Fruit fly (Drosophila melanogaster): ENCODE results near the gene mRpL39.

Gene mRpL39

DNA sequence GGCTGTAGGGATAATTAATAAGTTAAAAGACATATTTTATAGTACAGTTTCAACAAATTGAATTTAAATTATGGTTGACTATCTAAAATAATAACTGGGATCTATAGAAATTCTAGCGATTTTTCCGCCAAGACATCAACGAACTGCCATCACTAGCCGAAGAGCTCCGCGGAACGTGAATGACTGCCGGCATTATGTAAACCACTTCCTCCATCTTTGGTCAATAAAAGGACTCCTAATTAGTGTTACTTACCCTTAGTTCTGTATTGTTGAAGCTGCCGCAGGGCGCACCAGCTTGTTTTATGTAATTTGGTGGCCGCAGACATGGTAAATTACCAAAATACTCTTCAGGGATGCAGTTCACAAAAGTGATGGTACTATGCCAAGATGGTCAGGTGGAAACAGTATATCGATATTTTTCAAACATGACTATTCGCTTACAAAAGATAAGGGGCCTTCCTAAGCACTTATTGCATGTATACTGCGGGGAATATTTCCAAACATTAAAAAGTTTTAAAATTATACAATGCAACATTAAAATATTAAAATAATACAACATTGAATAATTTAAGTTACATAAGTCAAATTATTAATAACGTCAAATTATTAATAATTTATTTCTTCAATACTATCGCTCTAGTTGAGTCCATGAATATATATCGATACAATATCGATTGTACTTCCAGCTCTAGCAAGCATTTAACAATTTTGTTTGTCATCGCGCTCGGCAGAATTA, at the start of gene mRpL39, which contains the start of gene Prosbeta2:
Gene mRpL39, minus strand, starts transcription at position 383 of the 736 bp plus-strand sequence.
Gene Prosbeta2, plus strand, starts transcription at position 668 of the 736 bp plus-strand sequence.
- TF ChIP-seq CG8478 (optimal IDR thresholded peaks at IDR 0.05) (no peak), Dll (optimal IDR thresholded peaks at IDR 0.05) (no peak), psq (optimal IDR thresholded peaks at IDR 0.05) (no peak), EcR (GFP tag; optimal IDR thresholded peaks at IDR 0.05) (no peak), pan (optimal IDR thresholded peaks at IDR 0.05) (no peak), usp (GFP tag; optimal IDR thresholded peaks at IDR 0.05) (no peak)

DNA sequence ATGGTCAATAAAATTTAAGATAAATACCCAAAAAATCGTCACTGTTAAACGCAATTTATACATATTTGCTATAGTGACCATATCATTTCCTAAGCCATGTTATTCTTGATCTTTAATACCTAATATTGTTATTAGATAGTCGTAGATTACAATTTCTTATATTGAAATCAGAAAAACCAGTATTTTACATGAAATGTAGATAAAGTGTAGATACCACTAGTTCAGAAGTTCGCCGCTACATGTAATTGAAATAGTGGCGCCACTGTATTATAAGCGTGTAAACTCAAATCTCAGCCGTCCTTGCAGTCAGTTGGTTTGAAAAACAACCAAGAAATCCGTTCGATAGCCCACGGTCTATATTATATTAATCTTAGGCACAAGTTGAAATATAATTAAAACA, 48.6 kb upstream of the mRpL39 start:
- TF ChIP-seq Dll (optimal IDR thresholded peaks at IDR 0.05) (no peak), psq (optimal IDR thresholded peaks at IDR 0.05) (no peak), usp (GFP tag; optimal IDR thresholded peaks at IDR 0.05) (no peak)

DNA sequence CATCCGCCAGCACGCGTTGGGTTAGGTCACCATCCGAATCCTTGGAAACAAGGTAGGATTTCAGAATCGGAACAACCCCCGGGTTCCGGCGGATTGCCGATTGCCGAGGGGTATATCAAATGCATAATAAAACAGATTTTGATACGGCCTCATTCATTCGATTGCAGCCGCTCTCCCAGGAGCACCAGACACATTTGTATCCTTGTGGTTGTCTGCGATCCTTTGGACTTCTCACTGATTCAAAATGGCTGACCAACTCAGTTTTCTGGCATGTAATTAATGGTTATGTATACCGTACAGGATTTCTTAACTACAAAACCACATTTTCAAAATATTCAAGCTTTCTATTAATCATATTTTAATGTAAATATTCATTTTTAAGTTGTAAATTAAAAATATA, 48.1 kb upstream of the mRpL39 start:
- no peak for TF ChIP-seq CG8478 (optimal IDR thresholded peaks at IDR 0.05)
- TF ChIP-seq pan (optimal IDR thresholded peaks at IDR 0.05) = no peak
- no peak for TF ChIP-seq psq (optimal IDR thresholded peaks at IDR 0.05)
- no peak for TF ChIP-seq Dll (optimal IDR thresholded peaks at IDR 0.05)
- TF ChIP-seq usp (GFP tag; optimal IDR thresholded peaks at IDR 0.05) = no peak
- no peak for TF ChIP-seq EcR (GFP tag; optimal IDR thresholded peaks at IDR 0.05)

DNA sequence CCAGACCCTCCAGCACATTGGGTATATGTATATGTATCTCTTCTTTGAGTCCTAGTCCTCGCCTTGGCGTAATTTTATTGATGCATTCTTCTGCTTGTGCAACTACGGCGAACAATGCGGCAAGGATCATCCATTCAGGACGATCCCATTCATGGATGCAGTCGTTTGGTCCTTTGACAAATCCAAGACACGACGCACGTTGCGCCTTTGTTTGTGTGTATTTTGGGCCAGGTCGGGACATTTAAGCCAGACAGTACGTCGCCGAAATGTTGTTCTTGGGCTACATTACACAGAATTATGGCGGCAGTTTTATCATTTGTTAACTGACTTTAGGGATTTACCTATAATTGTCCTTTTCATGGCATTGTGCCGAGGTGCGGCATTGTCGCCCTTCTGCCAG, 45.6 kb upstream of the mRpL39 start:
- no peak for TF ChIP-seq EcR (GFP tag; optimal IDR thresholded peaks at IDR 0.05)
- TF ChIP-seq CG8478 (optimal IDR thresholded peaks at IDR 0.05) = no peak
- no peak for TF ChIP-seq usp (GFP tag; optimal IDR thresholded peaks at IDR 0.05)
- no peak for TF ChIP-seq psq (optimal IDR thresholded peaks at IDR 0.05)
- no peak for TF ChIP-seq pan (optimal IDR thresholded peaks at IDR 0.05)
- TF ChIP-seq Dll (optimal IDR thresholded peaks at IDR 0.05) = no peak

DNA sequence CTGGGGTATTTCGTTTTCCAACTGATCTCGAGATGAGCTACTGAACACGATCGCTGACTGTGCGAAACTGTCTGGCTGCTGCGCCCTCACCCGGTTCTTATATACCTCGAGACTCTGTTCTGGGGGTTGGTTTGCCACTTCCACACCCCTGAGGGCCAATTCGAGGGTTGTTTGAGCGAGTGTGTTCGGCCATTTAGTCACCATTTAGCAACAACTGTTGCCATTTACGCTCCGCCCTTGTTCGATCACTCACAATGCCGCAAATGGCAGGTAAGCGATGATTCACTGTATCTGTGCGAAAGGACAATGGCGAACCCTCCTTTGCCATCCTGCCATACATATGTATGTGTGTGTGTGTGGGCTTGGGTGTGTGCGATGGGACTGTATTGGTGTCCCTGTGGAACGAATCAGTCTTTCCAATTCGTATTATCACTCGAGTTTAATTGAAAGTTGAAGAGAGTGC, 44.4 kb upstream of the mRpL39 start, which contains the start of gene ind:
Gene ind, minus strand, starts transcription at position 51 of the 463 bp plus-strand sequence.
- TF ChIP-seq psq (optimal IDR thresholded peaks at IDR 0.05) = no peak
- no peak for TF ChIP-seq Dll (optimal IDR thresholded peaks at IDR 0.05)
- TF ChIP-seq CG8478 (optimal IDR thresholded peaks at IDR 0.05) = no peak
- no peak for TF ChIP-seq pan (optimal IDR thresholded peaks at IDR 0.05)
- TF ChIP-seq EcR (GFP tag; optimal IDR thresholded peaks at IDR 0.05) = no peak
- no peak for TF ChIP-seq usp (GFP tag; optimal IDR thresholded peaks at IDR 0.05)

DNA sequence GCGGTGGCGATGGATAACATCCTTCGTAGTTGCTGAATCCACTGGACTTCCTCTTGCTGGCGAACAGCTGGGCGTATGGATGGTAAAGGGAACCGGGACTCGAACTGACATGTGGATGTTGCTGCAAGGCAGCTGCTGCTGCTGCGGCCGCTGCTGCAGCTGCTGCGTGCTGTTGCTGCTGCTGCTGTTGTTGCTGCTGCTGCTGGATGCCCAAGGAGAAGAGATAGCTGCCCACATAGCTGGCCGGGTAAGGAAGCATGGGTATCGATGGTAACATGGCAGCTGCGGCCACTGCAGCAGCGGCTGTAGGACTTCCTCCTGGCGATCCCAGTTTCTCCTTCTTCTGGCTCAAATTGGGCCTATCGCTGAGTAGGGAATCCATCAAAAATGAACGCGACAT, 44.0 kb upstream of the mRpL39 start:
- TF ChIP-seq EcR (GFP tag; optimal IDR thresholded peaks at IDR 0.05) (no peak), pan (optimal IDR thresholded peaks at IDR 0.05) (no peak), CG8478 (optimal IDR thresholded peaks at IDR 0.05) (no peak), usp (GFP tag; optimal IDR thresholded peaks at IDR 0.05) (no peak), Dll (optimal IDR thresholded peaks at IDR 0.05) (no peak), psq (optimal IDR thresholded peaks at IDR 0.05) (no peak)

DNA sequence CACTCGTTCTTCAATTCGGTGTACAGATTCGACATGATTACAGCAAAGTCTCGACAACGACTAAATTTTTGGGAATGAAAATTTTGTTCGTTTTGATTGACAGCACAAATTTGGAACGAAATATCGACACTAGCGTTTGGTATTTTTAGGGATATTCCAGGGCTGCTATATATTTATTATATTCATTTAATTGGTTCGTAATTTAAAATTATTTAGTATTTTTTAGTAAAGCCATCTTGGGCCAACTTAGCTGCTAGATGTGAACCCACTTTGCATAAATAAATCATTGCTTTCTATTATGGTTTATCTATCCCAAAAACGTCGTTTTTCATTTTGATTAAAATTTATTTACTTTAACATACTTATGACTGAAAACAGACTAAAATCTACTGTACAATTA, 43.0 kb upstream of the mRpL39 start, which contains the start of gene Rpn12R:
Gene Rpn12R, minus strand, starts transcription at position 101 of the 400 bp plus-strand sequence.
- TF ChIP-seq EcR (GFP tag; optimal IDR thresholded peaks at IDR 0.05) (no peak), pan (optimal IDR thresholded peaks at IDR 0.05) (no peak)

DNA sequence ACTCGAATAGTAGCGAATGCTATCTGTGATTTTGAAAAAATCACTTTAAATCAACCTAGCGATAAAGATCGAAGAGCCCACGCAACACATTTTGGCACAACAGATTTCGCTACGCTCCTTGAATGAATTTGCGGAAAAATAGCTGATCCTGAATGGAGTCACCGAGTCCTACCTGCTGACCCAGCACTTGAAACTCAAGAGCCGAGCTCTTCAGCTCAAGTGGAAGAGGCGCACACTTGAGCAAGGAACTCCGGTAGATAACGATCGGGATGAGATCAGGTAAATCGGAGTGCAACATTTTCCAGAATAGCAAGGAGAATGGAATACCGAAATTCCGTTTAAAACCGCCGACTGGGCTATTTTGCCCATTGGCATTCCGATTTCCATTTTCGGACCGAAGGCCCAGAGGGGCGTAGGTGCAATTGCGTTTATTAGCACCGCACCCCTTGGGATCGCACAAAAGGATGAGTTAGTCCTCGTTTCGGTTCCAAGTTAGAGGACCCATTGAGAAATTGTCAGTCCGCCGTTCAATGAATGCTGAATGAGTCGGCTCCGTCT, 40.9 kb upstream of the mRpL39 start:
- TF ChIP-seq CG8478 (optimal IDR thresholded peaks at IDR 0.05) (no peak), psq (optimal IDR thresholded peaks at IDR 0.05) (no peak), EcR (GFP tag; optimal IDR thresholded peaks at IDR 0.05) (no peak), Dll (optimal IDR thresholded peaks at IDR 0.05) (no peak), usp (GFP tag; optimal IDR thresholded peaks at IDR 0.05) (no peak), pan (optimal IDR thresholded peaks at IDR 0.05) (no peak)

DNA sequence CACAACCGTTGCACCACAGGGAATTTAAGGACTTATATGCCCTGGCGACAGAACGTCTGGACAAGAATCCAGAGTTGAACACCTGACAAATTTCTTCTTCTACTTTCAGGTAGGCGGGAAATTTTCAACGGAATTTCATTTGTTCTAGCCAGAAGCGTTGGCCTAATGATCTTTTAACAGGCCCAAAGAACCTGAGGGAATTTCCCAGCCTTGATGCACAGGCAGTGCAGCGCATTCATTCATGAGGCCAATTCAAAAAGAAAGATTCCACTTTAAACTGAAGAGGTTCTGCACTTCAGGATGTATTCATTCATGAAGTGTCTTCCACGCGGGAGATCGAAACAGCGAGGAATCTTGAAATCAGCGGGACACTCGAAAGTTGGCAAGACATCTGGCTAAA, 40.0 kb upstream of the mRpL39 start:
- TF ChIP-seq pan (optimal IDR thresholded peaks at IDR 0.05) (no peak), EcR (GFP tag; optimal IDR thresholded peaks at IDR 0.05) (no peak), CG8478 (optimal IDR thresholded peaks at IDR 0.05) (no peak), psq (optimal IDR thresholded peaks at IDR 0.05) (no peak)

DNA sequence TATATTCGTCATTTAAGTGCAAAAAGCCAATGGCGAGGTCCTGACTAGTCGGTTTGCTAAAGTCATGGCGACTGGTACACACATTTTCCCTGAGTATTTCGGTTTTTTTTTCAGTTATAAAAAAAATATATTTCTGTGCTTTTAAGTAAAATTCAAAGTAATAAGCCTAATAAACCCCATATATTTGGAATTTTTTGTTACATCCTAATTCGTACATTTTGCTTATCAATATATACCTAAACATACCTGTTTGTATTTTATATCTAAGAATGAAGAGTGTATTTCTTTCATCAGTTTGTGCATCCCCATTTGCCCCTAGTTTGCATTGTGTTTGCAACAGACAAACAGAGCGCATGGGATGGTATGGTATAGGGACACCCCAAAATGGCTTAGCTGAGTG, 36.1 kb upstream of the mRpL39 start:
- TF ChIP-seq usp (GFP tag; optimal IDR thresholded peaks at IDR 0.05) (no peak), CG8478 (optimal IDR thresholded peaks at IDR 0.05) (no peak), psq (optimal IDR thresholded peaks at IDR 0.05) (no peak), Dll (optimal IDR thresholded peaks at IDR 0.05) (no peak), EcR (GFP tag; optimal IDR thresholded peaks at IDR 0.05) (no peak), pan (optimal IDR thresholded peaks at IDR 0.05) (no peak)

DNA sequence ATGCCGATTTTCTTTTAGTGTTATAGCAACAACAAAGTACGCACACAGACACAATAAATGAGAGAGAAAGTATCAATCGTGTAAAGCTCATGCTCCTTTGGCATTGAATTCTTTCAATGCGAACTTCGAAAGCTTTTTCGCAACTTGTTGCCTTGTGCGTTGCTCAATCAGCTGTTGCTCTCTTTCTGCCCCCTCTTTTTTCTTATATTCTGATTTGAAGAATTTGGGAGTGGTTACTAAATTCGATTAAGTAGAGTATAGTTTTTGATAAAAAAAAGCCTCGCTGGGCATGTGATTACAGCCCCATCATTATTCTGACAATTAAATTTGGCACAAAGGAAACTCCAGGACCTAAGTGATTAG, 35.2 kb upstream of the mRpL39 start:
- TF ChIP-seq CG8478 (optimal IDR thresholded peaks at IDR 0.05) = no peak
- TF ChIP-seq pan (optimal IDR thresholded peaks at IDR 0.05) = no peak
- no peak for TF ChIP-seq EcR (GFP tag; optimal IDR thresholded peaks at IDR 0.05)
- no peak for TF ChIP-seq psq (optimal IDR thresholded peaks at IDR 0.05)
- no peak for TF ChIP-seq usp (GFP tag; optimal IDR thresholded peaks at IDR 0.05)
- no peak for TF ChIP-seq Dll (optimal IDR thresholded peaks at IDR 0.05)

DNA sequence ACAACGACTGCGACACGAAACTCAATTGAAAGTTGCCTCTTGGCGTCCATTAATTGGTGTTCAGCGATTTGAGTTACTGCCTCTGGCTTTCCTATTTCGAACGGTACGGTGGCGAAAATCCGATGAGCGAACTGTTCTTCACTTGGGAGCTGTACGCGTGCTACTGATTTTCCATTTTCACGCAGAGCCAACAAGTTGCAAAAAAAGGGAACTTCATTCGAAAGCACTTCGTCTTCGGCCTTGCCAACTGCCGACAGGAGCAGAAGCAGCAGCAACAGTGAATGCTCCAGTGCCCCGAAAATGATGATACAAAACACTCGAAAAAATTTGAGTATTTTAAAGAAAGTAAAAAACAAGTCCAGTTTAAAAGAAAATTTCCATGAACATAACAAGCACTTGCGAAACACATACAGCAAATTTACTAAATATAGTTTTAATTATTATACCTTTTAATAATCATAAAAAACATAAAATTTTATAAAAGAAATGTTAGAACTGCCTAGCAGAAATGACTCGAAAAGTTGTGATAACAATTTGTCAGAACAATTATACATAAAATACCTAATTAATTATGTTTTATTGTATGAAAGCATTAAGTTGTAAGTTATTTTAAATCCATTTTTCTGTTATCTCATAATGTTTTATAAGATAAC, 34.7 kb upstream of the mRpL39 start:
- no peak for TF ChIP-seq usp (GFP tag; optimal IDR thresholded peaks at IDR 0.05)
- no peak for TF ChIP-seq CG8478 (optimal IDR thresholded peaks at IDR 0.05)
